Fruit fly (Drosophila melanogaster) whole organism, embryonic: ENCODE results near the gene CG12115.

Experiments
- Bteb2 ChIP-seq: fragments of 200-800 bp; sonication (Bioruptor generic); optimal IDR thresholded peaks from 2 replicates; lab custom pipeline; 2016; ENCODE audit warnings: missing biosample characterization, missing genetic modification characterization
- CG10209 ChIP-seq: fragments of 200-800 bp; sonication (Bioruptor generic); optimal IDR thresholded peaks from 3 replicates; lab custom pipeline; 2017; ENCODE audit warnings: missing biosample characterization, mild to moderate bottlenecking, missing genetic modification characterization, missing genetic modification reagents
- CG1024 ChIP-seq: fragments of 200-800 bp; sonication (Bioruptor generic); IDR thresholded peaks from 2 replicates; pipeline ENCODE4 v1.3.6; 2022; ENCODE audit warnings: missing biosample characterization, missing genetic modification characterization
- CG11093 ChIP-seq: fragments of 200-800 bp; sonication (Bioruptor generic); IDR thresholded peaks from 3 replicates; pipeline ENCODE4 v1.3.6; 2022; ENCODE audit warnings: missing biosample characterization, missing genetic modification characterization
- CG12071 ChIP-seq: fragments of 200-800 bp; sonication (Bioruptor generic); optimal IDR thresholded peaks from 3 replicates; lab custom pipeline; 2018; ENCODE audit warnings: missing biosample characterization, mild to moderate bottlenecking, missing genetic modification characterization
- CG1233 ChIP-seq: fragments of 200-800 bp; sonication (Bioruptor generic); optimal IDR thresholded peaks from 4 replicates; lab custom pipeline; 2018; ENCODE audit warnings: missing biosample characterization, mild to moderate bottlenecking, missing genetic modification characterization
- CG14050 ChIP-seq: fragments of 200-800 bp; sonication (Bioruptor generic); IDR thresholded peaks from 3 replicates; pipeline ENCODE4 v1.3.6; 2022; ENCODE audit warnings: missing biosample characterization, missing genetic modification characterization
- CG14667 ChIP-seq: fragments of 200-800 bp; sonication (Bioruptor generic); IDR thresholded peaks from 2 replicates; pipeline ENCODE4 v1.3.6; 2022; ENCODE audit warnings: missing biosample characterization, missing genetic modification characterization
- CG15601 ChIP-seq: fragments of 200-800 bp; sonication (Bioruptor generic); optimal IDR thresholded peaks from 3 replicates; lab custom pipeline; 2019; ENCODE audit warnings: missing biosample characterization, mild to moderate bottlenecking, missing genetic modification characterization, moderate library complexity
- CG1647 ChIP-seq: fragments of 200-800 bp; sonication (Bioruptor generic); optimal IDR thresholded peaks from 3 replicates; lab custom pipeline; 2016; ENCODE audit warnings: missing biosample characterization, missing genetic modification characterization
- CG31441 ChIP-seq: fragments of 200-800 bp; sonication (Bioruptor generic); IDR thresholded peaks from 2 replicates; pipeline ENCODE4 v1.3.6; 2022; ENCODE audit warnings: missing biosample characterization, missing genetic modification characterization
- CG33557 ChIP-seq: fragments of 200-800 bp; sonication (Bioruptor generic); optimal IDR thresholded peaks from 2 replicates; lab custom pipeline; 2019; ENCODE audit warnings: missing biosample characterization, mild to moderate bottlenecking, missing genetic modification characterization, moderate library complexity
- CG3838 ChIP-seq: fragments of 200-800 bp; sonication (Bioruptor generic); optimal IDR thresholded peaks from 3 replicates; lab custom pipeline; 2016; ENCODE audit warnings: missing biosample characterization, missing genetic modification characterization
- CG7839 ChIP-seq: fragments of 200-800 bp; sonication (Bioruptor generic); optimal IDR thresholded peaks from 3 replicates; lab custom pipeline; 2018; ENCODE audit warnings: missing biosample characterization, mild to moderate bottlenecking, missing genetic modification characterization, moderate library complexity
- CG7987 ChIP-seq: fragments of 200-800 bp; sonication (Bioruptor generic); optimal IDR thresholded peaks from 2 replicates; lab custom pipeline; 2018; ENCODE audit warnings: missing biosample characterization, mild to moderate bottlenecking, missing genetic modification characterization, moderate library complexity
- CG8290 ChIP-seq, 3 experiments: fragments of 200-800 bp; sonication (Bioruptor generic); optimal IDR thresholded peaks; 2 replicates each; lab custom pipeline; 2016 to 2019; ENCODE audit warnings: missing biosample characterization in 3 of 3, missing genetic modification characterization in 3 of 3, mild to moderate bottlenecking in 2 of 3, moderate library complexity in 1 of 3
- CoRest ChIP-seq: fragments of 200-800 bp; sonication (Bioruptor generic); optimal IDR thresholded peaks from 3 replicates; lab custom pipeline; 2018; ENCODE audit warnings: missing biosample characterization, mild to moderate bottlenecking, missing genetic modification characterization, moderate library complexity
- CrebB ChIP-seq: fragments of 200-800 bp; sonication (Bioruptor generic); optimal IDR thresholded peaks from 3 replicates; lab custom pipeline; 2018; ENCODE audit warnings: missing biosample characterization, mild to moderate bottlenecking, missing genetic modification characterization
- Dref ChIP-seq: fragments of 200-800 bp; sonication (Bioruptor generic); IDR thresholded peaks from 2 replicates; pipeline ENCODE4 v1.3.6; 2022; ENCODE audit warnings: missing biosample characterization, missing genetic modification characterization
- GATAe ChIP-seq: fragments of 200-800 bp; sonication (Bioruptor generic); conservative IDR thresholded peaks from 2 replicates; pipeline ENCODE4 v1.3.6; 2022; ENCODE audit warnings: missing biosample characterization, missing genetic modification characterization
- HLHmδ ChIP-seq: fragments of 200-800 bp; sonication (Bioruptor generic); optimal IDR thresholded peaks from 2 replicates; lab custom pipeline; 2018; ENCODE audit warnings: missing biosample characterization, mild to moderate bottlenecking, missing genetic modification characterization, moderate library complexity
- HmgD ChIP-seq: fragments of 200-800 bp; sonication (Bioruptor generic); optimal IDR thresholded peaks from 3 replicates; lab custom pipeline; 2016; ENCODE audit warnings: missing biosample characterization, missing genetic modification characterization
- Jarid2 ChIP-seq: fragments of 200-800 bp; sonication (Bioruptor generic); optimal IDR thresholded peaks from 3 replicates; lab custom pipeline; 2017; ENCODE audit warnings: mild to moderate bottlenecking, missing biosample characterization, missing genetic modification reagents, missing genetic modification characterization
- Mad ChIP-seq: fragments of 200-800 bp; sonication (Bioruptor generic); optimal IDR thresholded peaks from 2 replicates; lab custom pipeline; 2016; ENCODE audit warnings: missing biosample characterization, missing genetic modification characterization
- Med ChIP-seq: fragments of 200-800 bp; sonication (Bioruptor generic); peaks from one replicate; lab custom pipeline; 2016; ENCODE audit warnings: missing biosample characterization, missing genetic modification characterization, mild to moderate bottlenecking, inconsistent platforms, moderate library complexity
- Mrtf ChIP-seq: fragments of 200-800 bp; sonication (Bioruptor generic); IDR thresholded peaks from 3 replicates; pipeline ENCODE4 v1.3.6; 2022; ENCODE audit warnings: missing biosample characterization, missing genetic modification characterization
- Nf-YC ChIP-seq: fragments of 200-800 bp; optimal IDR thresholded peaks from 3 replicates; lab custom pipeline; 2019; ENCODE audit warnings: missing biosample characterization, mild to moderate bottlenecking, missing genetic modification characterization, moderate library complexity
- Optix ChIP-seq: fragments of 200-800 bp; sonication (Bioruptor generic); IDR thresholded peaks from 3 replicates; pipeline ENCODE4 v1.3.6; 2022; ENCODE audit warnings: missing biosample characterization, missing genetic modification characterization
- Poxn ChIP-seq: fragments of 200-800 bp; sonication (Bioruptor generic); IDR thresholded peaks from 2 replicates; pipeline ENCODE4 v1.3.6; 2022; ENCODE audit warnings: missing biosample characterization, missing genetic modification characterization
- Sox102F ChIP-seq: fragments of 200-800 bp; sonication (Bioruptor generic); optimal IDR thresholded peaks from 2 replicates; lab custom pipeline; 2018; ENCODE audit warnings: missing biosample characterization, mild to moderate bottlenecking, missing genetic modification characterization, moderate library complexity
- Xbp1 ChIP-seq: fragments of 200-800 bp; sonication (Bioruptor generic); optimal IDR thresholded peaks from 3 replicates; lab custom pipeline; 2016; ENCODE audit warnings: missing biosample characterization, mild to moderate bottlenecking, missing genetic modification characterization
- aop ChIP-seq: fragments of 200-800 bp; sonication (Bioruptor generic); IDR thresholded peaks from 2 replicates; pipeline ENCODE4 v1.3.6; 2022; ENCODE audit warnings: missing biosample characterization, missing genetic modification characterization
- ato ChIP-seq: fragments of 200-800 bp; sonication (Bioruptor generic); IDR thresholded peaks from 2 replicates; pipeline ENCODE4 v1.3.6; 2022; ENCODE audit warnings: missing biosample characterization, missing genetic modification characterization; ENCODE audit not compliant: partially characterized antibody
- bbx ChIP-seq: fragments of 200-800 bp; sonication (Bioruptor generic); IDR thresholded peaks from 2 replicates; pipeline ENCODE4 v1.3.6; 2022; ENCODE audit warnings: missing biosample characterization, missing genetic modification characterization; ENCODE audit not compliant: partially characterized antibody
- br ChIP-seq: fragments of >200 bp; optimal IDR thresholded peaks from 2 replicates; lab custom pipeline; 2017
- eve ChIP-seq, 2 experiments: fragments of >200 bp; optimal IDR thresholded peaks; 2 replicates each; lab custom pipeline; 2017; ENCODE audit warnings: missing biosample characterization in 2 of 2, missing genetic modification characterization in 2 of 2
- fd64A ChIP-seq: fragments of 200-800 bp; sonication (Bioruptor generic); optimal IDR thresholded peaks from 3 replicates; lab custom pipeline; 2018; ENCODE audit warnings: missing biosample characterization, mild to moderate bottlenecking, missing genetic modification characterization
- gcm2 ChIP-seq: fragments of 200-800 bp; sonication (Bioruptor generic); optimal IDR thresholded peaks from 2 replicates; lab custom pipeline; 2016; ENCODE audit warnings: missing biosample characterization, missing genetic modification characterization
- hth ChIP-seq: fragments of >200 bp; optimal IDR thresholded peaks from 2 replicates; lab custom pipeline; 2017; ENCODE audit warnings: inconsistent platforms
- jumu ChIP-seq: fragments of 200-800 bp; sonication (Bioruptor generic); optimal IDR thresholded peaks from 3 replicates; lab custom pipeline; 2016; ENCODE audit warnings: missing biosample characterization, missing genetic modification characterization
- kay ChIP-seq: fragments of 200-800 bp; sonication (Bioruptor generic); optimal IDR thresholded peaks from 2 replicates; lab custom pipeline; 2016; ENCODE audit warnings: missing biosample characterization, missing genetic modification characterization
- knrl ChIP-seq: fragments of 200-800 bp; sonication (Bioruptor generic); IDR thresholded peaks from 3 replicates; pipeline ENCODE4 v1.3.6; 2022; ENCODE audit warnings: missing biosample characterization, missing genetic modification characterization; ENCODE audit not compliant: partially characterized antibody
- nerfin-1 ChIP-seq: fragments of 200-800 bp; sonication (Bioruptor generic); optimal IDR thresholded peaks from 3 replicates; lab custom pipeline; 2019; ENCODE audit warnings: missing biosample characterization, mild to moderate bottlenecking, missing genetic modification characterization, moderate library complexity
- pfk ChIP-seq: fragments of 200-800 bp; sonication (Bioruptor generic); optimal IDR thresholded peaks from 2 replicates; lab custom pipeline; 2018; ENCODE audit warnings: missing biosample characterization, mild to moderate bottlenecking, missing genetic modification characterization, moderate library complexity
- rib ChIP-seq: fragments of 200-800 bp; sonication (Bioruptor generic); IDR thresholded peaks from 2 replicates; pipeline ENCODE4 v1.3.6; 2022; ENCODE audit warnings: missing biosample characterization, missing genetic modification characterization
- sc ChIP-seq, 3 experiments: fragments of >200 bp in 2 of 3; fragments of 200-800 bp in 1 of 3; sonication (Bioruptor generic) in 1 of 3; optimal IDR thresholded peaks; 2 replicates in 2 of 3; 3 replicates in 1 of 3; lab custom pipeline; 2017; ENCODE audit warnings: mild to moderate bottlenecking in 1 of 3, missing biosample characterization in 1 of 3, missing genetic modification characterization in 1 of 3, missing genetic modification reagents in 1 of 3
- sob ChIP-seq: fragments of 200-800 bp; sonication (Bioruptor generic); IDR thresholded peaks from 2 replicates; pipeline ENCODE4 v1.3.6; 2022; ENCODE audit warnings: missing biosample characterization, missing genetic modification characterization
- sug ChIP-seq: fragments of 200-800 bp; optimal IDR thresholded peaks from 2 replicates; lab custom pipeline; 2019; ENCODE audit warnings: missing biosample characterization, mild to moderate bottlenecking, missing genetic modification characterization, moderate library complexity
- unc-4 ChIP-seq: fragments of 200-800 bp; sonication (Bioruptor generic); IDR thresholded peaks from 2 replicates; pipeline ENCODE4 v1.3.6; 2022; ENCODE audit warnings: missing biosample characterization, missing genetic modification characterization; ENCODE audit not compliant: partially characterized antibody
- vnd ChIP-seq: fragments of 200-800 bp; sonication (Bioruptor generic); IDR thresholded peaks from 3 replicates; pipeline ENCODE4 v1.3.6; 2022; ENCODE audit warnings: missing biosample characterization, missing genetic modification characterization; ENCODE audit not compliant: partially characterized antibody
- wdn ChIP-seq: fragments of 200-800 bp; sonication (Bioruptor generic); IDR thresholded peaks from 2 replicates; pipeline ENCODE4 v1.3.6; 2022; ENCODE audit warnings: missing biosample characterization, missing genetic modification characterization

The CG12115 gene

DNA sequence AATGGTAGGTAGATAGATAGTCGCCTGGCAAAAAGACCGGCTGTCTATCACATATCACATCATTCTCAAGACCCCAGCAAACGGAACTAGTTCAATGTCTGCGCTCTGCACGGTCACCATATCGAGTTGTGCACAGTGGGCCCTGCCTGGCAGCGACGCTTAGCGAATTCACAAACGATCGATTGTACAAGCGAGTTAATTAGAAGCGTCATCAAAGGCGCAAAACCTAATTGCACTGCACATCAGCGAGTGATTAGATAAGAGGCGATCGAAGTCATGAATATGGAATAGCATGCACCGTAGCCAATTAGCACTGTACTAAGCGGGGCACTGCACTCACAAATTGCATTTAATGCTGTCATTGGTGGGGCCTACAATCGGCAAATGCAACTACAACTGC is 30.0 kb upstream of the CG12115 start (continued):
- TF ChIP-seq unc-4 (GFP tag; lab: Robert Waterston, UW) = no peak
- no peak for TF ChIP-seq CG12071 (GFP tag; lab: Kevin White, UChicago)
- TF ChIP-seq HLHmδ = no peak
- TF ChIP-seq Jarid2 (GFP tag; lab: Kevin White, UChicago) = no peak
- no peak for TF ChIP-seq CG14050 (GFP tag; lab: Robert Waterston, UW)
- no peak for TF ChIP-seq nerfin-1 (tag; lab: Kevin White, UChicago)
- TF ChIP-seq pfk = no peak
- peak; percentile 16; the same call in 1 of the 2 replicates for TF ChIP-seq CG31441
- no peak for TF ChIP-seq CG1233 (GFP tag; lab: Kevin White, UChicago)
- no peak for TF ChIP-seq sug (tag; lab: Kevin White, UChicago)
- 0 out of 2 replicates have a peak, but pooled peaks have one; percentile 51 for TF ChIP-seq CG1024 (GFP tag; lab: Robert Waterston, UW)
- peak; percentile 81 for TF ChIP-seq Med (GFP tag; lab: Kevin White, UChicago)
- TF ChIP-seq rib = no peak
- TF ChIP-seq CG14667 = 0 out of 2 replicates have a peak, but pooled peaks have one; percentile 20
- no peak for TF ChIP-seq Bteb2 (GFP tag; lab: Kevin White, UChicago)
- no peak for TF ChIP-seq eve (GFP tag; optimal IDR thresholded peaks at IDR 0.05; lab: Kevin White, UChicago)
- TF ChIP-seq kay (GFP tag; lab: Kevin White, UChicago) = no peak
- no peak for TF ChIP-seq CG15601 (tag; lab: Kevin White, UChicago)
- no peak for TF ChIP-seq jumu
- no peak for TF ChIP-seq Dref (GFP tag; lab: Robert Waterston, UW)
- no peak for TF ChIP-seq sc (optimal IDR thresholded peaks at IDR 0.05; lab: Kevin White, UChicago)
- TF ChIP-seq sc (GFP tag; optimal IDR thresholded peaks at IDR 0.05; lab: Kevin White, UChicago) = no peak
- no peak for TF ChIP-seq CrebB
- TF ChIP-seq vnd (GFP tag; lab: Robert Waterston, UW) = no peak
- no peak for TF ChIP-seq sob (GFP tag; lab: Robert Waterston, UW)
- no peak for TF ChIP-seq GATAe (GFP tag; lab: Robert Waterston, UW)
- TF ChIP-seq knrl (GFP tag; lab: Robert Waterston, UW) = no peak
- TF ChIP-seq Xbp1 = no peak
- no peak for TF ChIP-seq Nf-YC (tag; lab: Kevin White, UChicago)
- TF ChIP-seq ato (GFP tag; lab: Robert Waterston, UW) = no peak
- no peak for TF ChIP-seq CG7987
- no peak for TF ChIP-seq br
- TF ChIP-seq wdn (GFP tag; lab: Robert Waterston, UW) = no peak
- peak; percentile 23 for TF ChIP-seq CG7839
- TF ChIP-seq Optix (GFP tag; lab: Robert Waterston, UW) = peak; percentile 51; the same call in 1 of the 3 replicates
- TF ChIP-seq CG8290 (GFP tag; optimal IDR thresholded peaks at IDR 0.05; lab: Kevin White, UChicago) = no peak
- no peak for TF ChIP-seq CG8290 (tag; optimal IDR thresholded peaks at IDR 0.05; lab: Kevin White, UChicago)
- no peak for TF ChIP-seq HmgD (GFP tag; lab: Kevin White, UChicago)
- TF ChIP-seq CG10209 = no peak
- TF ChIP-seq CG1647 (GFP tag; lab: Kevin White, UChicago) = no peak
- peak; percentile 41; the same call in 1 of the 3 replicates for TF ChIP-seq CG11093 (GFP tag; lab: Robert Waterston, UW)
- no peak for TF ChIP-seq CoRest (tag; lab: Kevin White, UChicago)
- peak; percentile 45 for TF ChIP-seq Sox102F (GFP tag; lab: Kevin White, UChicago)
- TF ChIP-seq CG3838 = no peak
- TF ChIP-seq bbx (GFP tag; lab: Robert Waterston, UW) = no peak
- no peak for TF ChIP-seq aop (GFP tag; lab: Robert Waterston, UW)
- 0 out of 3 replicates have a peak, but pooled peaks have one; percentile 23 for TF ChIP-seq Mrtf (GFP tag; lab: Robert Waterston, UW)
- no peak for TF ChIP-seq Poxn
- TF ChIP-seq hth (lab: Kevin White, UChicago) = no peak
- TF ChIP-seq gcm2 (GFP tag; lab: Kevin White, UChicago) = no peak
- TF ChIP-seq fd64A (GFP tag; lab: Kevin White, UChicago) = no peak
- TF ChIP-seq CG33557 (GFP tag; lab: Kevin White, UChicago) = no peak
- TF ChIP-seq Mad (GFP tag; lab: Kevin White, UChicago) = no peak
